Fruit fly (Drosophila melanogaster): Measurements from ENCODE around the gene CG14292.

DNA sequence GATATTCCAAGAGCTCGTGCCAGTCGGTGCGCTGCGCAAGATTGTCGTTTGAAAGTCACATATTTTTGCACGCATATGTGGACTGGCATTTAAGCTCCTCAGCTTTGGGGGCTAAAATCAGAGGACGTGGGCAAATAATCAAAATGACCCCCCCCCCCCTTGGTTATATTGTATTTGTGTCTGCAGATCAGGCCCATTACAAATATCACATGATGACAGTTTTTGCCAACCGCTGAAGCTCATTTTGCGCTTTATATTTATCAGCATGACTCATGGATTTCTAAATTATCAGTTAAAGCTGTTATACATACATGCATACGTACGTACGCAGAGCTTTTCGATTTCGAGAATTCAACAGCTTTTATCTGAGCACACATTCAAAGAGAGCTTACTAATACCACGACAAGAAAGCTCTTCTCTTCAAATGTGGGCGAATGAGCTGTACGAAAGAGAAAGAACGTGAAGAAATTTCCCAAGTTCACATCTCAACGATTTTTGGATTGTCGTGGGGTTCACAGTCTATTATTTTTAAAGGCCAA, 11.3 kb upstream of the CG14292 start:
- TF ChIP-seq CTCF (optimal IDR thresholded peaks at IDR 0.05) (no peak), CG8478 (optimal IDR thresholded peaks at IDR 0.05) (no peak)

All from S2 (cell line).